Fruit fly (Drosophila melanogaster): Measurements from ENCODE around the gene CG10026.
A peak's percentile ranks its signal among the peaks of the same experiment; 100 is the strongest.

Gene CG10026

DNA sequence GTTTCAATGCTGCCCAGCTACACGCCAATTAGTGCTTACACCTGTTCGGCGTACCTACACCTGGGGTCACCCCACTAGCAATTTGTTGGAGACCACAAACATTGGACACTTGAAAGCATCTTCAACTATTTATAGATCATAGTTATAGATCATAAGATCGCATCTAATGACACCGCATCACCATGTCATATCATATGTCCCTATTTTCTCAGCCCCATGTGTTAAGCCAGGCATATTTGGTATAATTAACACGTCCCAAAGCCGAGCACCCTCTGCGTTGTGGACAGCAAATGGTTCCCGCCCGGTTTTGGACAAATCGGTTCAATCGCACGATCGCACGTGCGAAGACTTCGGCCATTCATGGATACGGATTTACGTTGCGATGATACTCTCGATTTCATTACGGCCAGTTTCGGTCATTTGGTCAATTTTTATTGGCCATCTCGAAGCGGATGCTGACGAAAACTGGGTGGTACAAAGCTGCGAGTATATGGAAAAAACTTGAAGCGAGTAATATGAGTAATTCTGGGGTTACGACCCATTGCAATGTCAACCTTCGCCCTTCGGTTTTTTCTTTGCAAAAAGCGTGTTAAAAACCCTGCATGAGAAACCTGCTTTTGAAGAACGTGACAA, 14.3 kb upstream of the CG10026 start (continued):
- TF ChIP-seq CG16779 (GFP tag; IDR thresholded peaks at IDR 0.05) (peak; percentile 65; the same call in 1 of the 2 replicates), eve (GFP tag; optimal IDR thresholded peaks at IDR 0.05) (no peak), Hey (tag; optimal IDR thresholded peaks at IDR 0.05) (no peak), unc-4 (GFP tag; IDR thresholded peaks at IDR 0.05; ENCODE audit: partially characterized antibody) (no peak), CG7963 (GFP tag; IDR thresholded peaks at IDR 0.05; ENCODE audit: partially characterized antibody) (no peak), sna (GFP tag; IDR thresholded peaks at IDR 0.05; ENCODE audit: partially characterized antibody) (no peak), Asciz (GFP tag; optimal IDR thresholded peaks at IDR 0.05) (peak; percentile 68), CG2712 (tag; optimal IDR thresholded peaks at IDR 0.05) (peak; percentile 75), CG3407 (GFP tag; optimal IDR thresholded peaks at IDR 0.05) (peak; percentile 61), CG12071 (GFP tag; optimal IDR thresholded peaks at IDR 0.05) (peak; percentile 84), nerfin-2 (GFP tag; IDR thresholded peaks at IDR 0.05; ENCODE audit: partially characterized antibody) (no peak), HLH3B (GFP tag; IDR thresholded peaks at IDR 0.05) (peak; percentile 91), CG6683 (GFP tag; optimal IDR thresholded peaks at IDR 0.05) (peak; percentile 29), CG1529 (GFP tag; optimal IDR thresholded peaks at IDR 0.05) (peak; percentile 47), bab2 (GFP tag; optimal IDR thresholded peaks at IDR 0.05) (peak; percentile 79), CG10431 (GFP tag; optimal IDR thresholded peaks at IDR 0.05) (no peak), pzg (GFP tag; optimal IDR thresholded peaks at IDR 0.05) (no peak), al (GFP tag; IDR thresholded peaks at IDR 0.05) (peak; percentile 62), CG31388 (GFP tag; optimal IDR thresholded peaks at IDR 0.05) (peak; percentile 23), CG2889 (GFP tag; IDR thresholded peaks at IDR 0.05) (peak; percentile 69; the same call in 2 of the 3 replicates), jing (GFP tag; optimal IDR thresholded peaks at IDR 0.05) (peak; percentile 88), CG2875 (GFP tag; optimal IDR thresholded peaks at IDR 0.05) (peak; percentile 85), E2f1 (GFP tag; IDR thresholded peaks at IDR 0.05) (peak; percentile 27; the same call in 1 of the 2 replicates), Hand (GFP tag; optimal IDR thresholded peaks at IDR 0.05) (no peak), HLHmδ (GFP tag; optimal IDR thresholded peaks at IDR 0.05) (no peak), dm (GFP tag; optimal IDR thresholded peaks at IDR 0.05) (peak; percentile 25), Hmx (GFP tag; optimal IDR thresholded peaks at IDR 0.05) (no peak), Tbp (GFP tag; optimal IDR thresholded peaks at IDR 0.05) (no peak), Opbp (GFP tag; IDR thresholded peaks at IDR 0.05; ENCODE audit: partially characterized antibody) (no peak), Meics (GFP tag; optimal IDR thresholded peaks at IDR 0.05) (peak; percentile 81), CG11398 (GFP tag; optimal IDR thresholded peaks at IDR 0.05) (peak; percentile 71), maf-S (GFP tag; optimal IDR thresholded peaks at IDR 0.05) (peak; percentile 89), vvl (GFP tag; IDR thresholded peaks at IDR 0.05) (peak; percentile 85), danr (GFP tag; IDR thresholded peaks at IDR 0.05) (0 out of 2 replicates have a peak, but pooled peaks have one; percentile 36), shn (GFP tag; optimal IDR thresholded peaks at IDR 0.05) (peak; percentile 31), CG10267 (tag; optimal IDR thresholded peaks at IDR 0.05) (peak; percentile 57), insv (GFP tag; optimal IDR thresholded peaks at IDR 0.05) (peak; percentile 22 to 45), h (optimal IDR thresholded peaks at IDR 0.05) (no peak), NfI (GFP tag; optimal IDR thresholded peaks at IDR 0.05) (peak; percentile 71), CG12219 (GFP tag; optimal IDR thresholded peaks at IDR 0.05) (peak; percentile 86), CG7372 (GFP tag; IDR thresholded peaks at IDR 0.05) (peak; percentile 58; the same call in 1 of the 2 replicates), CG4424 (GFP tag; optimal IDR thresholded peaks at IDR 0.05) (peak; percentile 55), Xrp1 (GFP tag; IDR thresholded peaks at IDR 0.05) (peak; percentile 80), Scr (GFP tag; IDR thresholded peaks at IDR 0.05; ENCODE audit: partially characterized antibody) (0 out of 2 replicates have a peak, but pooled peaks have one; percentile 24), C15 (GFP tag; IDR thresholded peaks at IDR 0.05) (no peak), CG17359 (tag; optimal IDR thresholded peaks at IDR 0.05) (peak; percentile 82), NC2β (GFP tag; optimal IDR thresholded peaks at IDR 0.05) (peak; percentile 45), CG1647 (GFP tag; optimal IDR thresholded peaks at IDR 0.05) (peak; percentile 23), scrt (GFP tag; optimal IDR thresholded peaks at IDR 0.05) (peak; percentile 70), gsb-n (tag; optimal IDR thresholded peaks at IDR 0.05) (peak; percentile 89)
